Fruit fly (Drosophila melanogaster) whole organism, embryonic: ENCODE results near the gene CG43165.

ENCODE experiments used
- Atf6 ChIP-seq: fragments of 200-800 bp; sonication (Bioruptor generic); IDR thresholded peaks from 2 replicates; pipeline ENCODE4 v1.3.6; 2022; ENCODE audit warnings: missing biosample characterization, missing genetic modification characterization
- CG10321 ChIP-seq: fragments of 200-800 bp; sonication (Bioruptor generic); IDR thresholded peaks from 2 replicates; pipeline ENCODE4 v1.3.6; 2022; ENCODE audit warnings: missing biosample characterization, missing genetic modification characterization
- CG11723 ChIP-seq: fragments of 200-800 bp; sonication (Bioruptor generic); optimal IDR thresholded peaks from 2 replicates; lab custom pipeline; 2017; ENCODE audit warnings: missing biosample characterization, mild to moderate bottlenecking, missing genetic modification characterization
- CG12071 ChIP-seq: fragments of 200-800 bp; sonication (Bioruptor generic); optimal IDR thresholded peaks from 3 replicates; lab custom pipeline; 2018; ENCODE audit warnings: missing biosample characterization, mild to moderate bottlenecking, missing genetic modification characterization
- CG14014 ChIP-seq: fragments of 200-800 bp; sonication (Bioruptor generic); IDR thresholded peaks from 2 replicates; pipeline ENCODE4 v1.3.6; 2022; ENCODE audit warnings: missing biosample characterization, missing genetic modification characterization
- CG14050 ChIP-seq: fragments of 200-800 bp; sonication (Bioruptor generic); IDR thresholded peaks from 3 replicates; pipeline ENCODE4 v1.3.6; 2022; ENCODE audit warnings: missing biosample characterization, missing genetic modification characterization
- CG15696 ChIP-seq: fragments of 200-800 bp; sonication (Bioruptor generic); optimal IDR thresholded peaks from 2 replicates; lab custom pipeline; 2019; ENCODE audit warnings: missing biosample characterization, mild to moderate bottlenecking, missing genetic modification characterization, moderate library complexity
- CG16813 ChIP-seq: fragments of 200-800 bp; sonication (Bioruptor generic); IDR thresholded peaks from 3 replicates; pipeline ENCODE4 v1.3.6; 2022; ENCODE audit warnings: missing biosample characterization, missing genetic modification characterization; ENCODE audit not compliant: partially characterized antibody
- CG17385 ChIP-seq: fragments of 200-800 bp; sonication (Bioruptor generic); optimal IDR thresholded peaks from 3 replicates; lab custom pipeline; 2018; ENCODE audit warnings: missing biosample characterization, mild to moderate bottlenecking, missing genetic modification characterization
- CG1792 ChIP-seq: fragments of 200-800 bp; sonication (Bioruptor generic); optimal IDR thresholded peaks from 2 replicates; lab custom pipeline; 2016; ENCODE audit warnings: missing biosample characterization, missing genetic modification characterization
- CG2129 ChIP-seq: fragments of 200-800 bp; sonication (Bioruptor generic); IDR thresholded peaks from 2 replicates; pipeline ENCODE4 v1.3.6; 2022; ENCODE audit warnings: missing biosample characterization, missing genetic modification characterization; ENCODE audit not compliant: partially characterized antibody
- CG2712 ChIP-seq: fragments of 200-800 bp; optimal IDR thresholded peaks from 3 replicates; lab custom pipeline; 2019; ENCODE audit warnings: missing biosample characterization, mild to moderate bottlenecking, missing genetic modification characterization, moderate library complexity
- CG3281 ChIP-seq: fragments of 200-800 bp; sonication (Bioruptor generic); optimal IDR thresholded peaks from 3 replicates; lab custom pipeline; 2017; ENCODE audit warnings: missing biosample characterization, mild to moderate bottlenecking, missing genetic modification characterization
- CG3838 ChIP-seq: fragments of 200-800 bp; sonication (Bioruptor generic); optimal IDR thresholded peaks from 3 replicates; lab custom pipeline; 2016; ENCODE audit warnings: missing biosample characterization, missing genetic modification characterization
- CG4360 ChIP-seq: fragments of 200-800 bp; sonication (Bioruptor generic); IDR thresholded peaks from 2 replicates; pipeline ENCODE4 v1.3.6; 2022; ENCODE audit warnings: missing biosample characterization, missing genetic modification characterization
- CG6683 ChIP-seq: fragments of 200-800 bp; sonication (Bioruptor generic); optimal IDR thresholded peaks from 2 replicates; lab custom pipeline; 2017; ENCODE audit warnings: missing biosample characterization, mild to moderate bottlenecking, missing genetic modification characterization, missing genetic modification reagents
- CG7556 ChIP-seq: fragments of 200-800 bp; sonication (Bioruptor generic); optimal IDR thresholded peaks from 2 replicates; lab custom pipeline; 2017; ENCODE audit warnings: missing biosample characterization, mild to moderate bottlenecking, missing genetic modification characterization
- CG7928 ChIP-seq: fragments of 200-800 bp; sonication (Bioruptor generic); optimal IDR thresholded peaks from 2 replicates; lab custom pipeline; 2017; ENCODE audit warnings: missing biosample characterization, mild to moderate bottlenecking, missing genetic modification characterization
- CG8359 ChIP-seq: fragments of 200-800 bp; sonication (Bioruptor generic); optimal IDR thresholded peaks from 2 replicates; lab custom pipeline; 2017; ENCODE audit warnings: missing biosample characterization, mild to moderate bottlenecking, missing genetic modification characterization, borderline replicate concordance
- CG8765 ChIP-seq: fragments of 200-800 bp; sonication (Bioruptor generic); IDR thresholded peaks from 2 replicates; pipeline ENCODE4 v1.3.6; 2022; ENCODE audit warnings: missing biosample characterization, missing genetic modification characterization
- CG9797 ChIP-seq: fragments of 200-800 bp; sonication (Bioruptor generic); optimal IDR thresholded peaks from 3 replicates; lab custom pipeline; 2018; ENCODE audit warnings: missing biosample characterization, mild to moderate bottlenecking, missing genetic modification characterization
- Dad ChIP-seq: fragments of 200-800 bp; sonication (Bioruptor generic); optimal IDR thresholded peaks from 3 replicates; lab custom pipeline; 2016; ENCODE audit warnings: missing biosample characterization, missing genetic modification characterization
- Hsf ChIP-seq: fragments of 200-800 bp; sonication (Bioruptor generic); optimal IDR thresholded peaks from 3 replicates; lab custom pipeline; 2016; ENCODE audit warnings: missing biosample characterization, missing genetic modification characterization
- Med ChIP-seq: fragments of 200-800 bp; sonication (Bioruptor generic); peaks from one replicate; lab custom pipeline; 2016; ENCODE audit warnings: missing biosample characterization, missing genetic modification characterization, mild to moderate bottlenecking, inconsistent platforms, moderate library complexity
- Nf-YC ChIP-seq: fragments of 200-800 bp; optimal IDR thresholded peaks from 3 replicates; lab custom pipeline; 2019; ENCODE audit warnings: missing biosample characterization, mild to moderate bottlenecking, missing genetic modification characterization, moderate library complexity
- Oli ChIP-seq: fragments of 200-800 bp; sonication (Bioruptor generic); optimal IDR thresholded peaks from 2 replicates; lab custom pipeline; 2018; ENCODE audit warnings: missing biosample characterization, mild to moderate bottlenecking, missing genetic modification characterization, moderate library complexity
- Poxn ChIP-seq: fragments of 200-800 bp; sonication (Bioruptor generic); IDR thresholded peaks from 2 replicates; pipeline ENCODE4 v1.3.6; 2022; ENCODE audit warnings: missing biosample characterization, missing genetic modification characterization
- Trl ChIP-seq, 3 experiments: fragments of >200 bp in 2 of 3; fragments of 200-800 bp in 1 of 3; sonication (Bioruptor generic) in 1 of 3; optimal IDR thresholded peaks; 2 replicates in 1 of 3; 3 replicates in 2 of 3; lab custom pipeline; 2016 to 2017; ENCODE audit warnings: missing biosample characterization in 1 of 3, missing genetic modification characterization in 1 of 3
- ap ChIP-seq: fragments of 200-800 bp; sonication (Bioruptor generic); IDR thresholded peaks from 2 replicates; pipeline ENCODE4 v1.3.6; 2022; ENCODE audit warnings: missing biosample characterization, missing genetic modification characterization
- ara ChIP-seq: fragments of 200-800 bp; sonication (Bioruptor generic); IDR thresholded peaks from 2 replicates; pipeline ENCODE4 v1.3.6; 2022; ENCODE audit warnings: missing biosample characterization, missing genetic modification characterization
- ato ChIP-seq: fragments of 200-800 bp; sonication (Bioruptor generic); IDR thresholded peaks from 2 replicates; pipeline ENCODE4 v1.3.6; 2022; ENCODE audit warnings: missing biosample characterization, missing genetic modification characterization; ENCODE audit not compliant: partially characterized antibody
- az2 ChIP-seq: fragments of 200-800 bp; sonication (Bioruptor generic); optimal IDR thresholded peaks from 3 replicates; lab custom pipeline; 2016; ENCODE audit warnings: missing biosample characterization, missing genetic modification characterization
- cg ChIP-seq: fragments of 200-800 bp; sonication (Bioruptor generic); optimal IDR thresholded peaks from 3 replicates; lab custom pipeline; 2019; ENCODE audit warnings: missing biosample characterization, mild to moderate bottlenecking, missing genetic modification characterization, moderate library complexity
- ewg ChIP-seq: fragments of 200-800 bp; sonication (Bioruptor generic); optimal IDR thresholded peaks from 3 replicates; lab custom pipeline; 2017; ENCODE audit warnings: mild to moderate bottlenecking, missing biosample characterization, missing genetic modification reagents, missing genetic modification characterization
- fru ChIP-seq: fragments of >200 bp; optimal IDR thresholded peaks from 2 replicates; lab custom pipeline; 2017
- ftz-f1 ChIP-seq: fragments of 200-800 bp; sonication (Bioruptor generic); optimal IDR thresholded peaks from 2 replicates; lab custom pipeline; 2016; ENCODE audit warnings: missing biosample characterization, missing genetic modification characterization
- gfzf ChIP-seq: fragments of 200-800 bp; sonication (Bioruptor generic); optimal IDR thresholded peaks from 2 replicates; lab custom pipeline; 2016; ENCODE audit warnings: missing biosample characterization, mild to moderate bottlenecking, missing genetic modification characterization, moderate library complexity
- gt ChIP-seq: fragments of 200-800 bp; sonication (Bioruptor generic); IDR thresholded peaks from 2 replicates; pipeline ENCODE4 v1.3.6; 2022; ENCODE audit warnings: missing biosample characterization, missing genetic modification characterization
- hkb ChIP-seq, 2 experiments: fragments of 200-800 bp in 1 of 2; fragments of >200 bp in 1 of 2; sonication (Bioruptor generic) in 1 of 2; IDR thresholded peaks in 1 of 2; optimal IDR thresholded peaks in 1 of 2; 2 replicates each; pipeline versions ENCODE4 v1.3.6 to Lab custom; 2017 to 2022; ENCODE audit warnings: missing biosample characterization in 1 of 2, missing genetic modification characterization in 1 of 2
- lab ChIP-seq: fragments of 200-800 bp; sonication (Bioruptor generic); optimal IDR thresholded peaks from 3 replicates; lab custom pipeline; 2017; ENCODE audit warnings: missing biosample characterization, missing genetic modification characterization, mild to moderate bottlenecking, moderate library complexity, missing genetic modification reagents
- pros ChIP-seq: fragments of 200-800 bp; sonication (Bioruptor generic); optimal IDR thresholded peaks from 3 replicates; lab custom pipeline; 2019; ENCODE audit warnings: missing biosample characterization, mild to moderate bottlenecking, missing genetic modification characterization, moderate library complexity
- ranshi ChIP-seq: fragments of 200-800 bp; sonication (Bioruptor generic); IDR thresholded peaks from 2 replicates; pipeline ENCODE4 v1.3.6; 2022; ENCODE audit warnings: missing biosample characterization, missing genetic modification characterization
- ro ChIP-seq: fragments of 200-800 bp; sonication (Bioruptor generic); IDR thresholded peaks from 2 replicates; pipeline ENCODE4 v1.3.6; 2022; ENCODE audit warnings: missing biosample characterization, missing genetic modification characterization
- sens ChIP-seq: fragments of 200-800 bp; sonication (Bioruptor generic); peaks from one replicate; lab custom pipeline; 2016; ENCODE audit warnings: missing biosample characterization, missing genetic modification characterization
- sim ChIP-seq: fragments of 200-800 bp; sonication (Bioruptor generic); IDR thresholded peaks from 2 replicates; pipeline ENCODE4 v1.3.6; 2022; ENCODE audit warnings: missing biosample characterization, missing genetic modification characterization
- sna ChIP-seq: fragments of 200-800 bp; sonication (Bioruptor generic); IDR thresholded peaks from 2 replicates; pipeline ENCODE4 v1.3.6; 2022; ENCODE audit warnings: missing biosample characterization, missing genetic modification characterization; ENCODE audit not compliant: partially characterized antibody
- tna ChIP-seq: fragments of 200-800 bp; sonication (Bioruptor generic); IDR thresholded peaks from 2 replicates; pipeline ENCODE4 v1.3.6; 2022; ENCODE audit warnings: missing biosample characterization, missing genetic modification characterization; ENCODE audit not compliant: partially characterized antibody
- unc-4 ChIP-seq: fragments of 200-800 bp; sonication (Bioruptor generic); IDR thresholded peaks from 2 replicates; pipeline ENCODE4 v1.3.6; 2022; ENCODE audit warnings: missing biosample characterization, missing genetic modification characterization; ENCODE audit not compliant: partially characterized antibody
- vfl ChIP-seq: fragments of 200-800 bp; sonication (Bioruptor generic); optimal IDR thresholded peaks from 2 replicates; lab custom pipeline; 2016; ENCODE audit warnings: missing biosample characterization, missing genetic modification characterization
- wdn ChIP-seq: fragments of 200-800 bp; sonication (Bioruptor generic); IDR thresholded peaks from 2 replicates; pipeline ENCODE4 v1.3.6; 2022; ENCODE audit warnings: missing biosample characterization, missing genetic modification characterization

The CG43165 gene

DNA sequence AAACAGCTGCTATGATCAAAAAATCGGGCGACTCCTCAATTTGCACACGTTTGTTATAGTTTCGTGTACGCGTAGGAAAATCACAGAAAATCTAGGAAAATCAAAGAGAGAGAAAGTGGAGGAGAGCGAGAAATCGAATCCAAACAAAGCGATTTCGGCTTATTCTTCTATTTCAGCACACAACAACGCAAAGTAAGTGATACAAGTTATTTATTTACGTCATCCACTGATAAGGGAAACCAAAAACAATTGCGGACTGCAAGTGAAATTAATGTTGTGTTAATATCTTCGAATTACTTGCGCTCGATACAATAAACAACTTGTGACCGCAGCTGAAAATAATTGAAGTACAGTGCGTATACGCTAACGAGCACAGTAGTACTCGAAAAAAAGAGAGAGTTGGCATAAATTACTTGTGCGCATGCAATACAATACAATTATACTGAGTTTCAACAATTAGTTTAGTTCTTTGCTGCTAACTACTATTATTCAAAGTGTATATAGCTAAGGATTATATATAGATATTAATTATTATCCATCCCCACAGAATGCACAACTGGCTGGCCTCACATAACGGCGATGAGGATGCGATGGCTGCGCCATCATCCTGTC lies 18.8 kb upstream of the CG43165 start (continued):
- TF ChIP-seq Oli (tag; lab: Kevin White, UChicago) (no peak), ftz-f1 (no peak), wdn (GFP tag; lab: Robert Waterston, UW) (no peak), Poxn (GFP tag; lab: Robert Waterston, UW) (no peak), pros (GFP tag; lab: Kevin White, UChicago) (no peak), gt (GFP tag; lab: Robert Waterston, UW) (no peak), CG4360 (GFP tag; lab: Robert Waterston, UW) (no peak), CG6683 (GFP tag; lab: Kevin White, UChicago) (no peak), CG14050 (GFP tag; lab: Robert Waterston, UW) (no peak), CG15696 (no peak), hkb (optimal IDR thresholded peaks at IDR 0.05; lab: Kevin White, UChicago) (no peak), hkb (GFP tag; IDR thresholded peaks at IDR 0.05; lab: Robert Waterston, UW) (no peak), CG8359 (GFP tag; lab: Kevin White, UChicago) (no peak), CG10321 (GFP tag; lab: Robert Waterston, UW) (no peak), cg (GFP tag; lab: Kevin White, UChicago) (no peak), Trl (optimal IDR thresholded peaks at IDR 0.05; lab: Kevin White, UChicago) (peak in 1 of 2 experiments; percentile 13), Trl (GFP tag; optimal IDR thresholded peaks at IDR 0.05; lab: Kevin White, UChicago) (no peak), ato (GFP tag; lab: Robert Waterston, UW) (no peak), ap (GFP tag; lab: Robert Waterston, UW) (peak; percentile 18; the same call in 1 of the 2 replicates), gfzf (GFP tag; lab: Kevin White, UChicago) (no peak), CG9797 (no peak), ro (no peak), fru (lab: Kevin White, UChicago) (no peak), CG16813 (GFP tag; lab: Robert Waterston, UW) (no peak), CG8765 (GFP tag; lab: Robert Waterston, UW) (no peak), sna (no peak), CG2129 (GFP tag; lab: Robert Waterston, UW) (no peak), sens (peak; percentile 43), sim (GFP tag; lab: Robert Waterston, UW) (no peak), Hsf (GFP tag; lab: Kevin White, UChicago) (no peak), CG2712 (tag; lab: Kevin White, UChicago) (no peak), CG11723 (GFP tag; lab: Kevin White, UChicago) (no peak), CG3838 (GFP tag; lab: Kevin White, UChicago) (no peak), Atf6 (GFP tag; lab: Robert Waterston, UW) (0 out of 2 replicates have a peak, but pooled peaks have one; percentile 8), CG17385 (no peak), vfl (GFP tag; lab: Kevin White, UChicago) (no peak), Dad (GFP tag; lab: Kevin White, UChicago) (no peak), ewg (GFP tag; lab: Kevin White, UChicago) (no peak), ara (GFP tag; lab: Robert Waterston, UW) (no peak)

DNA sequence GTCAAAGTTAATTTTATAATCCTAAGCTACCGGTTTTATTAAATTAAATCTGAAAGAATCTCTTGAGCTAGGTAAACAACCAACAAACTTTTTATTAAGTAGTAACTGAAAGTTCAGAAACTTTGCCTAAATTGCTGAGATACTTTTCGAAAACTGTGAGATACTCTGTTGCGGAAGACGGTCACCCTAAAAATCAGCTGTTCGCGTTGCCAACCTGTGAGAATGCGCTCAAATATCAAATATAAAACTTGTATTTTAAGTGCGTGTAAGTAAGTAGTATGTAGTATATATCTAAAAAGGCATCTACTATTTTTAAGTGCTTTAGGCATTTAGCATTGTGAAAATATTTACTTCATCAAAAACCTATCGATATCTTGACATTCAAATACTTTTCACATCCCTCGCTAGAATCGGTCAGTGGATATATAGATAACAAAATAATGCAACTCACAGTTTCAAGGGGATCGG lies 18.2 kb upstream of the CG43165 start, which contains the start of the genes CG31955 and CG2818:
Gene CG31955, minus strand, starts transcription at position 157 of the 468 bp plus-strand sequence.
Gene CG2818, plus strand, starts transcription at position 412 of the 468 bp plus-strand sequence.
- no peak for TF ChIP-seq CG7928 (GFP tag; lab: Kevin White, UChicago)
- TF ChIP-seq CG7556 (GFP tag; lab: Kevin White, UChicago): no peak
- peak; percentile 70 for TF ChIP-seq Med
- TF ChIP-seq CG12071 (GFP tag; lab: Kevin White, UChicago): no peak
- TF ChIP-seq CG3281 (GFP tag; lab: Kevin White, UChicago): peak; percentile 22
- TF ChIP-seq ranshi (GFP tag; lab: Robert Waterston, UW): peak; percentile 62; the same call in 1 of the 2 replicates
- TF ChIP-seq CG2712 (tag; lab: Kevin White, UChicago): no peak
- TF ChIP-seq Nf-YC: no peak
- no peak for TF ChIP-seq tna (GFP tag; lab: Robert Waterston, UW)
- no peak for TF ChIP-seq CG14014 (GFP tag; lab: Robert Waterston, UW)
- peak; percentile 1 for TF ChIP-seq az2 (GFP tag; lab: Kevin White, UChicago)
- peak; percentile 77 for TF ChIP-seq unc-4
- peak; percentile 23 for TF ChIP-seq lab
- no peak for TF ChIP-seq CG1792
